Worm (Caenorhabditis elegans) whole organism, early embryonic: ENCODE data around the gene C17C3.24.

Experiments used
- B0310.2 ChIP-seq: sonication (generic microtip); optimal IDR thresholded peaks from 2 replicates; lab custom pipeline; 2016; ENCODE audit warnings: mild to moderate bottlenecking, missing genetic modification characterization, missing compliant biosample characterization
- F13C5.2 ChIP-seq: sonication (generic microtip); optimal IDR thresholded peaks from 2 replicates; lab custom pipeline; 2017; ENCODE audit warnings: mild to moderate bottlenecking, missing genetic modification characterization, inconsistent platforms, missing compliant biosample characterization
- ama-1 ChIP-seq: fragments of 150-350 bp; optimal IDR thresholded peaks from 2 replicates; lab custom pipeline; 2014
- ceh-13 ChIP-seq: fragments of 200-800 bp; sonication (Bioruptor generic); optimal IDR thresholded peaks from 2 replicates; lab custom pipeline; 2018; ENCODE audit warnings: mild to moderate bottlenecking, missing genetic modification characterization, missing compliant biosample characterization
- ets-7 ChIP-seq: sonication (generic microtip); optimal IDR thresholded peaks from 2 replicates; lab custom pipeline; 2016; ENCODE audit warnings: missing genotype, missing genetic modification characterization, missing compliant biosample characterization
- flt-1 ChIP-seq: fragments of 200-800 bp; sonication (Bioruptor generic); IDR thresholded peaks from 2 replicates; pipeline ENCODE4 v1.3.6; 2022; ENCODE audit warnings: missing genetic modification characterization, missing compliant biosample characterization
- hnd-1 ChIP-seq: sonication (generic microtip); optimal IDR thresholded peaks from 2 replicates; lab custom pipeline; 2016; ENCODE audit warnings: missing genetic modification characterization, missing compliant biosample characterization
- scrt-1 ChIP-seq: fragments of 200-800 bp; sonication (Bioruptor generic); IDR thresholded peaks from 2 replicates; pipeline ENCODE4 v1.3.6; 2022; ENCODE audit warnings: missing genetic modification characterization, missing compliant biosample characterization
- tbx-11 ChIP-seq: fragments of 200-800 bp; sonication (Bioruptor generic); IDR thresholded peaks from 2 replicates; pipeline ENCODE4 v1.3.6; 2022; ENCODE audit warnings: missing genetic modification characterization, missing compliant biosample characterization
- tbx-37 ChIP-seq: fragments of 200-800 bp; sonication (Bioruptor generic); conservative IDR thresholded peaks from 2 replicates; pipeline ENCODE4 v1.3.6; 2022; ENCODE audit warnings: missing genetic modification reagents, missing genetic modification characterization, missing compliant biosample characterization

ce11 chrII:5554788-5555187 is 13.2 kb upstream of the C17C3.24 start:
- TF ChIP-seq flt-1 (GFP tag; lab: Robert Waterston, UW) = no peak
- TF ChIP-seq ceh-13 (GFP tag; lab: Kevin White, UChicago) = no peak
- no peak for TF ChIP-seq ama-1 (lab: Kevin White, UChicago)
- TF ChIP-seq hnd-1 (tag; lab: Kevin White, UChicago) = no peak
- TF ChIP-seq tbx-37 (GFP tag; lab: Robert Waterston, UW) = no peak
- no peak for TF ChIP-seq B0310.2
- no peak for TF ChIP-seq tbx-11 (GFP tag; lab: Robert Waterston, UW)
- no peak for TF ChIP-seq ets-7 (tag; lab: Kevin White, UChicago)
- no peak for TF ChIP-seq scrt-1 (GFP tag; lab: Robert Waterston, UW)
- no peak for TF ChIP-seq F13C5.2
